Fruit fly (Drosophila melanogaster) whole organism, embryonic: ENCODE measurements around the gene CG15011.

Experiments used
- Antp ChIP-seq: fragments of 200-800 bp; sonication (Bioruptor generic); optimal IDR thresholded peaks from 3 replicates; lab custom pipeline; 2016; ENCODE audit warnings: missing biosample characterization, missing genetic modification characterization
- Atf6 ChIP-seq: fragments of 200-800 bp; sonication (Bioruptor generic); IDR thresholded peaks from 2 replicates; pipeline ENCODE4 v1.3.6; 2022; ENCODE audit warnings: missing biosample characterization, missing genetic modification characterization
- B-H1 ChIP-seq: fragments of 200-800 bp; sonication (Bioruptor generic); IDR thresholded peaks from 3 replicates; pipeline ENCODE4 v1.3.6; 2022; ENCODE audit warnings: missing biosample characterization, missing genetic modification characterization
- B-H2 ChIP-seq: fragments of 200-800 bp; sonication (Bioruptor generic); optimal IDR thresholded peaks from 2 replicates; lab custom pipeline; 2018; ENCODE audit warnings: missing biosample characterization, mild to moderate bottlenecking, missing genetic modification characterization
- CG10274 ChIP-seq: fragments of 200-800 bp; sonication (Bioruptor generic); optimal IDR thresholded peaks from 3 replicates; lab custom pipeline; 2017; ENCODE audit warnings: missing biosample characterization, mild to moderate bottlenecking, missing genetic modification characterization
- CG10366 ChIP-seq: fragments of 200-800 bp; sonication (Bioruptor generic); IDR thresholded peaks from 2 replicates; pipeline ENCODE4 v1.3.6; 2022; ENCODE audit warnings: missing biosample characterization, missing genetic modification characterization
- CG11398 ChIP-seq: fragments of 200-800 bp; sonication (Bioruptor generic); optimal IDR thresholded peaks from 2 replicates; lab custom pipeline; 2016; ENCODE audit warnings: missing biosample characterization, missing genetic modification characterization
- CG11456 ChIP-seq: fragments of 200-800 bp; sonication (Bioruptor generic); IDR thresholded peaks from 3 replicates; pipeline ENCODE4 v1.3.6; 2022; ENCODE audit warnings: missing biosample characterization, missing genetic modification characterization
- CG12236 ChIP-seq: fragments of 200-800 bp; sonication (Bioruptor generic); optimal IDR thresholded peaks from 2 replicates; lab custom pipeline; 2016; ENCODE audit warnings: missing biosample characterization, missing genetic modification characterization
- CG1529 ChIP-seq: fragments of 200-800 bp; sonication (Bioruptor generic); optimal IDR thresholded peaks from 3 replicates; lab custom pipeline; 2018; ENCODE audit warnings: missing biosample characterization, missing genetic modification characterization
- CG17361 ChIP-seq: fragments of 200-800 bp; sonication (Bioruptor generic); IDR thresholded peaks from 3 replicates; pipeline ENCODE4 v1.3.6; 2022; ENCODE audit warnings: missing biosample characterization, missing genetic modification characterization
- CG17912 ChIP-seq: fragments of 200-800 bp; sonication (Bioruptor generic); optimal IDR thresholded peaks from 2 replicates; lab custom pipeline; 2018; ENCODE audit warnings: missing biosample characterization, mild to moderate bottlenecking, missing genetic modification characterization
- CG30020 ChIP-seq: fragments of 200-800 bp; optimal IDR thresholded peaks from 2 replicates; lab custom pipeline; 2019; ENCODE audit warnings: missing biosample characterization, mild to moderate bottlenecking, missing genetic modification characterization, moderate library complexity
- CG31388 ChIP-seq: fragments of 200-800 bp; sonication (Bioruptor generic); optimal IDR thresholded peaks from 2 replicates; lab custom pipeline; 2016; ENCODE audit warnings: missing biosample characterization, missing genetic modification characterization
- CG32772 ChIP-seq: fragments of 200-800 bp; sonication (Bioruptor generic); IDR thresholded peaks from 2 replicates; pipeline ENCODE4 v1.3.6; 2022; ENCODE audit warnings: missing biosample characterization, missing genetic modification characterization
- CG33557 ChIP-seq: fragments of 200-800 bp; sonication (Bioruptor generic); optimal IDR thresholded peaks from 2 replicates; lab custom pipeline; 2019; ENCODE audit warnings: missing biosample characterization, mild to moderate bottlenecking, missing genetic modification characterization, moderate library complexity
- CG42726 ChIP-seq: fragments of 200-800 bp; sonication (Bioruptor generic); IDR thresholded peaks from 2 replicates; pipeline ENCODE4 v1.3.6; 2022; ENCODE audit warnings: missing biosample characterization, missing genetic modification characterization; ENCODE audit not compliant: partially characterized antibody
- CG6813 ChIP-seq: fragments of 200-800 bp; sonication (Bioruptor generic); optimal IDR thresholded peaks from 2 replicates; lab custom pipeline; 2017; ENCODE audit warnings: missing biosample characterization, missing genetic modification characterization, mild to moderate bottlenecking, moderate library complexity, missing genetic modification reagents
- CG7786 ChIP-seq: fragments of 200-800 bp; sonication (Bioruptor generic); optimal IDR thresholded peaks from 2 replicates; lab custom pipeline; 2016; ENCODE audit warnings: missing biosample characterization, missing genetic modification characterization
- CG8944 ChIP-seq: fragments of 200-800 bp; sonication (Bioruptor generic); optimal IDR thresholded peaks from 3 replicates; lab custom pipeline; 2016; ENCODE audit warnings: missing biosample characterization, missing genetic modification characterization
- CG9609 ChIP-seq: fragments of 200-800 bp; sonication (Bioruptor generic); optimal IDR thresholded peaks from 3 replicates; lab custom pipeline; 2016; ENCODE audit warnings: missing biosample characterization, missing genetic modification characterization
- CoRest ChIP-seq: fragments of 200-800 bp; sonication (Bioruptor generic); optimal IDR thresholded peaks from 3 replicates; lab custom pipeline; 2018; ENCODE audit warnings: missing biosample characterization, mild to moderate bottlenecking, missing genetic modification characterization, moderate library complexity
- D19A ChIP-seq: fragments of 200-800 bp; optimal IDR thresholded peaks from 3 replicates; lab custom pipeline; 2019; ENCODE audit warnings: missing biosample characterization, mild to moderate bottlenecking, missing genetic modification characterization, moderate library complexity
- Dbx ChIP-seq: fragments of 200-800 bp; sonication (Bioruptor generic); IDR thresholded peaks from 3 replicates; pipeline ENCODE4 v1.3.6; 2022; ENCODE audit warnings: missing biosample characterization, missing genetic modification characterization
- ERR ChIP-seq: fragments of 200-800 bp; sonication (Bioruptor generic); optimal IDR thresholded peaks from 2 replicates; lab custom pipeline; 2016; ENCODE audit warnings: missing biosample characterization, missing genetic modification characterization
- Eip74EF ChIP-seq, 2 experiments: fragments of 200-800 bp in 1 of 2; fragments of >200 bp in 1 of 2; sonication (Bioruptor generic) in 1 of 2; optimal IDR thresholded peaks; 2 replicates each; lab custom pipeline; 2017 to 2019; ENCODE audit warnings: missing biosample characterization in 2 of 2, missing genetic modification characterization in 2 of 2, mild to moderate bottlenecking in 1 of 2, moderate library complexity in 1 of 2
- Meics ChIP-seq: fragments of 200-800 bp; sonication (Bioruptor generic); optimal IDR thresholded peaks from 2 replicates; lab custom pipeline; 2017; ENCODE audit warnings: missing biosample characterization, mild to moderate bottlenecking, missing genetic modification characterization
- NC2β ChIP-seq: fragments of 200-800 bp; sonication (Bioruptor generic); optimal IDR thresholded peaks from 2 replicates; lab custom pipeline; 2016; ENCODE audit warnings: missing biosample characterization, missing genetic modification characterization
- NK7.1 ChIP-seq: fragments of 200-800 bp; sonication (Bioruptor generic); optimal IDR thresholded peaks from 3 replicates; lab custom pipeline; 2016; ENCODE audit warnings: missing biosample characterization, missing genetic modification characterization
- Ptx1 ChIP-seq: fragments of 200-800 bp; sonication (Bioruptor generic); IDR thresholded peaks from 2 replicates; pipeline ENCODE4 v1.3.6; 2022; ENCODE audit warnings: missing biosample characterization, missing genetic modification characterization
- Side ChIP-seq: fragments of 200-800 bp; sonication (Bioruptor generic); optimal IDR thresholded peaks from 2 replicates; lab custom pipeline; 2016; ENCODE audit warnings: missing biosample characterization, missing genetic modification characterization
- Sox100B ChIP-seq: fragments of 200-800 bp; sonication (Bioruptor generic); optimal IDR thresholded peaks from 3 replicates; lab custom pipeline; 2018; ENCODE audit warnings: missing biosample characterization, mild to moderate bottlenecking, missing genetic modification characterization
- TFAM ChIP-seq: fragments of 200-800 bp; sonication (Bioruptor generic); optimal IDR thresholded peaks from 2 replicates; lab custom pipeline; 2017; ENCODE audit warnings: missing biosample characterization, missing genetic modification characterization, inconsistent platforms
- bcd ChIP-seq: fragments of 200-800 bp; sonication (Bioruptor generic); optimal IDR thresholded peaks from 2 replicates; lab custom pipeline; 2017; ENCODE audit warnings: missing biosample characterization, mild to moderate bottlenecking, missing genetic modification characterization
- bigmax ChIP-seq: fragments of 200-800 bp; sonication (Bioruptor generic); optimal IDR thresholded peaks from 2 replicates; lab custom pipeline; 2018; ENCODE audit warnings: missing biosample characterization, mild to moderate bottlenecking, missing genetic modification characterization
- chinmo ChIP-seq: fragments of 200-800 bp; sonication (Bioruptor generic); IDR thresholded peaks from 4 replicates; pipeline ENCODE4 v1.3.6; 2022; ENCODE audit warnings: missing biosample characterization, missing genetic modification characterization; ENCODE audit not compliant: partially characterized antibody
- crc ChIP-seq: fragments of 200-800 bp; sonication (Bioruptor generic); optimal IDR thresholded peaks from 2 replicates; lab custom pipeline; 2016; ENCODE audit warnings: missing biosample characterization, missing genetic modification characterization
- croc ChIP-seq: fragments of 200-800 bp; sonication (Bioruptor generic); conservative IDR thresholded peaks from 3 replicates; pipeline ENCODE4 v1.3.6; 2022; ENCODE audit warnings: missing biosample characterization, missing genetic modification characterization
- ewg ChIP-seq: fragments of 200-800 bp; sonication (Bioruptor generic); optimal IDR thresholded peaks from 3 replicates; lab custom pipeline; 2017; ENCODE audit warnings: mild to moderate bottlenecking, missing biosample characterization, missing genetic modification reagents, missing genetic modification characterization
- gce ChIP-seq: fragments of 200-800 bp; sonication (Bioruptor generic); IDR thresholded peaks from 3 replicates; pipeline ENCODE4 v1.3.6; 2022; ENCODE audit warnings: missing biosample characterization, missing genetic modification characterization
- kay ChIP-seq: fragments of 200-800 bp; sonication (Bioruptor generic); optimal IDR thresholded peaks from 2 replicates; lab custom pipeline; 2016; ENCODE audit warnings: missing biosample characterization, missing genetic modification characterization
- pho ChIP-seq: fragments of 200-800 bp; sonication (Bioruptor generic); optimal IDR thresholded peaks from 2 replicates; lab custom pipeline; 2016; ENCODE audit warnings: missing biosample characterization, missing genetic modification characterization
- pros ChIP-seq: fragments of 200-800 bp; sonication (Bioruptor generic); optimal IDR thresholded peaks from 3 replicates; lab custom pipeline; 2019; ENCODE audit warnings: missing biosample characterization, mild to moderate bottlenecking, missing genetic modification characterization, moderate library complexity
- rib ChIP-seq: fragments of 200-800 bp; sonication (Bioruptor generic); IDR thresholded peaks from 2 replicates; pipeline ENCODE4 v1.3.6; 2022; ENCODE audit warnings: missing biosample characterization, missing genetic modification characterization
- stwl ChIP-seq: fragments of 200-800 bp; sonication (Bioruptor generic); optimal IDR thresholded peaks from 3 replicates; lab custom pipeline; 2018; ENCODE audit warnings: missing biosample characterization, mild to moderate bottlenecking, missing genetic modification characterization, moderate library complexity
- sug ChIP-seq: fragments of 200-800 bp; optimal IDR thresholded peaks from 2 replicates; lab custom pipeline; 2019; ENCODE audit warnings: missing biosample characterization, mild to moderate bottlenecking, missing genetic modification characterization, moderate library complexity
- tx ChIP-seq: fragments of 200-800 bp; sonication (Bioruptor generic); optimal IDR thresholded peaks from 2 replicates; lab custom pipeline; 2016; ENCODE audit warnings: missing biosample characterization, missing genetic modification characterization
- vfl ChIP-seq: fragments of 200-800 bp; sonication (Bioruptor generic); optimal IDR thresholded peaks from 2 replicates; lab custom pipeline; 2016; ENCODE audit warnings: missing biosample characterization, missing genetic modification characterization
- yki ChIP-seq: fragments of >200 bp; optimal IDR thresholded peaks from 3 replicates; lab custom pipeline; 2018
- zf30C ChIP-seq: fragments of 200-800 bp; sonication (Bioruptor generic); optimal IDR thresholded peaks from 3 replicates; lab custom pipeline; 2018; ENCODE audit warnings: missing biosample characterization, mild to moderate bottlenecking, missing genetic modification characterization
- zfh2 ChIP-seq: fragments of 200-800 bp; sonication (Bioruptor generic); optimal IDR thresholded peaks from 2 replicates; lab custom pipeline; 2016; ENCODE audit warnings: missing biosample characterization, missing genetic modification characterization

Gene CG15011

dm6 chr3L:4228187-4228836 is 30.6 kb downstream of the CG15011 start (continued):
- TF ChIP-seq CG11398, result peak; percentile 91
- peak; percentile 96 for TF ChIP-seq CG17912 (GFP tag; lab: Kevin White, UChicago)
- peak; percentile 77 for TF ChIP-seq B-H2
- no peak for TF ChIP-seq yki
- peak; percentile 67 for TF ChIP-seq pros (GFP tag; lab: Kevin White, UChicago)
- TF ChIP-seq ERR (GFP tag; lab: Kevin White, UChicago), result peak; percentile 91
- peak; percentile 97 for TF ChIP-seq CG17361 (GFP tag; lab: Robert Waterston, UW)
- peak; percentile 38 for TF ChIP-seq stwl (tag; lab: Kevin White, UChicago)
- TF ChIP-seq CG10366 (GFP tag; lab: Robert Waterston, UW), result peak; percentile 98
- TF ChIP-seq CG6813 (GFP tag; lab: Kevin White, UChicago), result peak; percentile 95
- TF ChIP-seq Sox100B (GFP tag; lab: Kevin White, UChicago), result peak; percentile 96
- TF ChIP-seq Atf6 (GFP tag; lab: Robert Waterston, UW), result peak; percentile 91
- TF ChIP-seq bigmax (GFP tag; lab: Kevin White, UChicago), result peak; percentile 38
- TF ChIP-seq pho (GFP tag; lab: Kevin White, UChicago), result peak; percentile 78
- peak; percentile 98 for TF ChIP-seq gce (GFP tag; lab: Robert Waterston, UW)
- TF ChIP-seq CG12236, result peak; percentile 87
- TF ChIP-seq B-H1 (GFP tag; lab: Robert Waterston, UW), result peak; percentile 94
- peak; percentile 94 for TF ChIP-seq NK7.1 (GFP tag; lab: Kevin White, UChicago)
- TF ChIP-seq crc (GFP tag; lab: Kevin White, UChicago), result peak; percentile 81
- TF ChIP-seq Ptx1 (GFP tag; lab: Robert Waterston, UW), result peak; percentile 98
- peak; percentile 98 for TF ChIP-seq CG1529 (GFP tag; lab: Kevin White, UChicago)
- TF ChIP-seq zf30C, result peak; percentile 91
- TF ChIP-seq bcd (GFP tag; lab: Kevin White, UChicago), result peak; percentile 92
- TF ChIP-seq D19A (tag; lab: Kevin White, UChicago), result peak; percentile 94
- TF ChIP-seq CG42726 (GFP tag; lab: Robert Waterston, UW), result no peak
- TF ChIP-seq sug (tag; lab: Kevin White, UChicago), result peak; percentile 90
- TF ChIP-seq Eip74EF (GFP tag; optimal IDR thresholded peaks at IDR 0.05; lab: Kevin White, UChicago), result peak in 1 of 2 experiments; percentile 91
- TF ChIP-seq CG8944 (GFP tag; lab: Kevin White, UChicago), result peak; percentile 93
- peak; percentile 20 for TF ChIP-seq zfh2
- peak; percentile 94 for TF ChIP-seq CG9609 (GFP tag; lab: Kevin White, UChicago)
- peak; percentile 97 for TF ChIP-seq croc (GFP tag; lab: Robert Waterston, UW)
- TF ChIP-seq tx (GFP tag; lab: Kevin White, UChicago), result peak; percentile 94
- peak; percentile 95 for TF ChIP-seq CG33557 (GFP tag; lab: Kevin White, UChicago)
- TF ChIP-seq Side (GFP tag; lab: Kevin White, UChicago), result peak; percentile 94
- no peak for TF ChIP-seq chinmo (GFP tag; lab: Robert Waterston, UW)
- TF ChIP-seq kay (GFP tag; lab: Kevin White, UChicago), result peak; percentile 87
- TF ChIP-seq Antp (GFP tag; lab: Kevin White, UChicago), result peak; percentile 94
- peak; percentile 93 for TF ChIP-seq NC2β (GFP tag; lab: Kevin White, UChicago)
- peak; percentile 79 for TF ChIP-seq rib
- TF ChIP-seq CG10274 (GFP tag; lab: Kevin White, UChicago), result peak; percentile 79
- peak; percentile 82 for TF ChIP-seq CG30020 (tag; lab: Kevin White, UChicago)
- TF ChIP-seq CG32772 (GFP tag; lab: Robert Waterston, UW), result peak; percentile 97
- peak; percentile 93 for TF ChIP-seq CG11456
- TF ChIP-seq Dbx (GFP tag; lab: Robert Waterston, UW), result peak; percentile 79
- peak; percentile 93 for TF ChIP-seq CG31388 (GFP tag; lab: Kevin White, UChicago)
- TF ChIP-seq CG7786, result peak; percentile 93
- TF ChIP-seq vfl, result peak; percentile 70
- TF ChIP-seq ewg, result peak; percentile 95
- TF ChIP-seq CoRest, result peak; percentile 97
- TF ChIP-seq TFAM (GFP tag; lab: Kevin White, UChicago), result peak; percentile 86
- peak; percentile 82 for TF ChIP-seq Meics (GFP tag; lab: Kevin White, UChicago)
